Worm (Caenorhabditis elegans) whole organism, L3 larva: Measurements from ENCODE around the gene W08E12.5.

Experiments used
- ceh-9 ChIP-seq: sonication (generic microtip); optimal IDR thresholded peaks from 2 replicates; lab custom pipeline; 2018; ENCODE audit warnings: missing biosample characterization, missing genetic modification characterization
- daf-12 ChIP-seq: fragments of 150-350 bp; optimal IDR thresholded peaks from 2 replicates; lab custom pipeline; 2014; ENCODE audit warnings: missing biosample characterization, missing genetic modification reagents, missing genetic modification characterization
- elt-3 ChIP-seq, 3 experiments: fragments of 150-350 bp in 1 of 3; sonication (generic microtip) in 2 of 3; optimal IDR thresholded peaks; 2 replicates in 2 of 3; 4 replicates in 1 of 3; lab custom pipeline; 2014 to 2017; ENCODE audit warnings: missing biosample characterization in 3 of 3, missing genetic modification characterization in 3 of 3
- fos-1 ChIP-seq: fragments of 150-350 bp; optimal IDR thresholded peaks from 2 replicates; lab custom pipeline; 2014; ENCODE audit warnings: missing biosample characterization, missing genetic modification characterization
- lin-15B ChIP-seq: fragments of 150-350 bp; optimal IDR thresholded peaks from 2 replicates; lab custom pipeline; 2014; ENCODE audit warnings: missing biosample characterization, missing genetic modification characterization
- lin-39 ChIP-seq: fragments of 150-350 bp; optimal IDR thresholded peaks from 2 replicates; lab custom pipeline; 2018; ENCODE audit warnings: missing biosample characterization, missing genetic modification reagents, missing genetic modification characterization
- nhr-11 ChIP-seq: fragments of 150-350 bp; optimal IDR thresholded peaks from 2 replicates; lab custom pipeline; 2014; ENCODE audit warnings: missing biosample characterization, missing genetic modification characterization
- nhr-12 ChIP-seq: fragments of 150-350 bp; optimal IDR thresholded peaks from 2 replicates; lab custom pipeline; 2014; ENCODE audit warnings: missing biosample characterization, missing genetic modification characterization
- nhr-23 ChIP-seq: fragments of 150-350 bp; optimal IDR thresholded peaks from 2 replicates; lab custom pipeline; 2014; ENCODE audit warnings: missing biosample characterization, missing genetic modification reagents, missing genetic modification characterization
- snpc-4 ChIP-seq: fragments of 150-350 bp; optimal IDR thresholded peaks from 2 replicates; lab custom pipeline; 2014; ENCODE audit warnings: missing biosample characterization, missing genetic modification characterization
- unc-39 ChIP-seq: sonication (generic microtip); optimal IDR thresholded peaks from 4 replicates; lab custom pipeline; 2017; ENCODE audit warnings: missing biosample characterization, missing genetic modification characterization
- unc-62 ChIP-seq: fragments of 150-350 bp; sonication (generic microtip); optimal IDR thresholded peaks from 4 replicates; lab custom pipeline; 2014; ENCODE audit warnings: missing biosample characterization, missing genetic modification reagents, missing genetic modification characterization
- ztf-4 ChIP-seq: fragments of 150-350 bp; optimal IDR thresholded peaks from 2 replicates; lab custom pipeline; 2014; ENCODE audit warnings: missing biosample characterization, missing genetic modification characterization

ce11 chrIV:3289237-3289636, 11.4 kb upstream of the W08E12.5 start, which contains the start of gene gcy-23:
- no peak for TF ChIP-seq ztf-4 (tag; lab: Kevin White, UChicago)
- TF ChIP-seq fos-1 (tag; lab: Kevin White, UChicago) = no peak
- TF ChIP-seq unc-39 (tag; lab: Kevin White, UChicago) = no peak
- no peak for TF ChIP-seq elt-3 (tag; optimal IDR thresholded peaks at IDR 0.05; lab: Kevin White, UChicago)
- no peak for TF ChIP-seq nhr-12 (tag; lab: Kevin White, UChicago)
- no peak for TF ChIP-seq lin-15B
- no peak for TF ChIP-seq daf-12 (tag; lab: Kevin White, UChicago)
- no peak for TF ChIP-seq lin-39 (tag; lab: Kevin White, UChicago)
- TF ChIP-seq snpc-4 (tag; lab: Kevin White, UChicago) = no peak
- TF ChIP-seq nhr-11 (tag; lab: Kevin White, UChicago) = no peak
- TF ChIP-seq unc-62 (GFP tag; lab: Kevin White, UChicago) = no peak
- no peak for TF ChIP-seq ceh-9
- TF ChIP-seq nhr-23 (tag; lab: Kevin White, UChicago) = no peak
